Fruit fly (Drosophila melanogaster) Kc167 (cell line): Measurements from ENCODE around the gene mRpL21.

Experiments
- Myc ChIP-seq: fragments of >200 bp; optimal IDR thresholded peaks from 2 replicates; lab custom pipeline; 2017; ENCODE audit warnings: missing external identifiers
- Sin3A ChIP-seq: fragments of >200 bp; optimal IDR thresholded peaks from 2 replicates; lab custom pipeline; 2018; ENCODE audit warnings: missing external identifiers
- h ChIP-seq: fragments of >200 bp; optimal IDR thresholded peaks from 3 replicates; lab custom pipeline; 2018; ENCODE audit warnings: missing external identifiers
- psq ChIP-seq: fragments of >200 bp; optimal IDR thresholded peaks from 2 replicates; lab custom pipeline; 2017; ENCODE audit warnings: missing external identifiers
- ttk ChIP-seq: sonication (Bioruptor generic); optimal IDR thresholded peaks from 2 replicates; lab custom pipeline; 2017; ENCODE audit warnings: missing external identifiers

dm6 chr3L:19234922-19235702, 19.7 kb downstream of the mRpL21 start, which contains the start of gene fz2:
- no peak for TF ChIP-seq Myc (lab: Kevin White, UChicago)
- TF ChIP-seq Sin3A (lab: Kevin White, UChicago) = no peak
- no peak for TF ChIP-seq h (lab: Kevin White, UChicago)
- no peak for TF ChIP-seq ttk (lab: Kevin White, UChicago)
- TF ChIP-seq psq = no peak
